Worm (Caenorhabditis elegans) whole organism, L3 larva: ENCODE results near the gene irld-45.

Experiments
- ama-1 ChIP-seq: fragments of 150-350 bp; optimal IDR thresholded peaks from 2 replicates; lab custom pipeline; 2018
- ceh-28 ChIP-seq: fragments of 150-350 bp; optimal IDR thresholded peaks from 2 replicates; lab custom pipeline; 2014; ENCODE audit warnings: missing biosample characterization, missing genetic modification reagents, missing genetic modification characterization
- ceh-82 ChIP-seq: fragments of 150-350 bp; optimal IDR thresholded peaks from 2 replicates; lab custom pipeline; 2014; ENCODE audit warnings: missing biosample characterization, missing genetic modification characterization
- egl-27 ChIP-seq: sonication (generic microtip); optimal IDR thresholded peaks from 4 replicates; lab custom pipeline; 2017; ENCODE audit warnings: missing biosample characterization, missing genetic modification reagents, missing genetic modification characterization
- eor-1 ChIP-seq, 2 experiments: fragments of 150-350 bp; optimal IDR thresholded peaks; 2 replicates each; lab custom pipeline; 2014 to 2018; ENCODE audit warnings: missing biosample characterization in 2 of 2, missing genetic modification characterization in 2 of 2
- fkh-10 ChIP-seq: sonication (generic microtip); optimal IDR thresholded peaks from 2 replicates; lab custom pipeline; 2017; ENCODE audit warnings: missing biosample characterization, missing genetic modification reagents, missing genetic modification characterization
- lsy-12 ChIP-seq: sonication (generic microtip); optimal IDR thresholded peaks from 2 replicates; lab custom pipeline; 2016; ENCODE audit warnings: mild to moderate bottlenecking, missing genetic modification characterization, missing compliant biosample characterization
- mml-1 ChIP-seq: fragments of 150-350 bp; sonication (generic microtip); optimal IDR thresholded peaks from 3 replicates; lab custom pipeline; 2014; ENCODE audit warnings: missing biosample characterization, missing genetic modification characterization
- nfya-1 ChIP-seq: sonication (generic microtip); optimal IDR thresholded peaks from 2 replicates; lab custom pipeline; 2017; ENCODE audit warnings: missing genetic modification characterization, mild to moderate bottlenecking, missing compliant biosample characterization, antibody characterized with exemption, moderate library complexity; ENCODE audit not compliant: insufficient read depth
- nhr-11 ChIP-seq: fragments of 150-350 bp; optimal IDR thresholded peaks from 2 replicates; lab custom pipeline; 2014; ENCODE audit warnings: missing biosample characterization, missing genetic modification characterization
- nhr-237 ChIP-seq: fragments of 150-350 bp; optimal IDR thresholded peaks from 2 replicates; lab custom pipeline; 2014; ENCODE audit warnings: missing biosample characterization, missing genetic modification characterization
- nhr-25 ChIP-seq: sonication (generic microtip); optimal IDR thresholded peaks from 2 replicates; lab custom pipeline; 2017; ENCODE audit warnings: missing biosample characterization, missing genetic modification characterization
- nhr-28 ChIP-seq: fragments of 150-350 bp; optimal IDR thresholded peaks from 2 replicates; lab custom pipeline; 2014; ENCODE audit warnings: missing biosample characterization, missing genetic modification characterization
- nhr-43 ChIP-seq: sonication (generic microtip); optimal IDR thresholded peaks from 2 replicates; lab custom pipeline; 2016; ENCODE audit warnings: mild to moderate bottlenecking, missing genetic modification characterization, missing compliant biosample characterization; ENCODE audit not compliant: poor library complexity, severe bottlenecking
- nhr-77 ChIP-seq: fragments of 150-350 bp; optimal IDR thresholded peaks from 2 replicates; lab custom pipeline; 2014; ENCODE audit warnings: missing biosample characterization, missing genetic modification characterization
- pqm-1 ChIP-seq: fragments of 150-350 bp; optimal IDR thresholded peaks from 2 replicates; lab custom pipeline; 2017; ENCODE audit warnings: missing biosample characterization, missing genetic modification characterization, inconsistent platforms
- sea-2 ChIP-seq: fragments of 150-350 bp; sonication (generic microtip); optimal IDR thresholded peaks from 4 replicates; lab custom pipeline; 2014; ENCODE audit warnings: missing biosample characterization, missing genetic modification reagents, missing genetic modification characterization
- skn-1 ChIP-seq: fragments of 150-350 bp; optimal IDR thresholded peaks from 2 replicates; lab custom pipeline; 2014; ENCODE audit warnings: missing biosample characterization, missing genetic modification characterization
- tbx-2 ChIP-seq: sonication (generic microtip); optimal IDR thresholded peaks from 2 replicates; lab custom pipeline; 2016; ENCODE audit warnings: mild to moderate bottlenecking, missing genetic modification characterization, missing compliant biosample characterization
- ztf-4 ChIP-seq: fragments of 150-350 bp; optimal IDR thresholded peaks from 2 replicates; lab custom pipeline; 2014; ENCODE audit warnings: missing biosample characterization, missing genetic modification characterization

irld-45 gene

ce11 chrV:1699228-1699795 lies 51.2 kb downstream of the irld-45 start:
- TF ChIP-seq nhr-11 (no peak), nhr-25 (tag; lab: Kevin White, UChicago) (no peak), nfya-1 (no peak), ceh-82 (tag; lab: Kevin White, UChicago) (no peak), lsy-12 (tag; lab: Kevin White, UChicago) (no peak), tbx-2 (no peak), nhr-237 (no peak), ama-1 (lab: Kevin White, UChicago) (no peak), nhr-28 (tag; lab: Kevin White, UChicago) (no peak), fkh-10 (GFP tag; lab: Kevin White, UChicago) (no peak), sea-2 (no peak), egl-27 (tag; lab: Kevin White, UChicago) (no peak), skn-1 (no peak), nhr-43 (tag; lab: Kevin White, UChicago) (no peak), ceh-28 (tag; lab: Kevin White, UChicago) (no peak), ztf-4 (tag; lab: Kevin White, UChicago) (no peak), pqm-1 (no peak), nhr-77 (tag; lab: Kevin White, UChicago) (no peak), eor-1 (tag; optimal IDR thresholded peaks at IDR 0.05; lab: Kevin White, UChicago) (no peak), mml-1 (tag; lab: Kevin White, UChicago) (no peak)
